Worm (Caenorhabditis elegans) whole organism, young adult: ENCODE data around the gene pars-1.

ENCODE experiments used
- B0019.2 ChIP-seq: fragments of 200-800 bp; sonication (Bioruptor generic); conservative IDR thresholded peaks from 2 replicates; pipeline ENCODE4 v1.3.6; 2022; ENCODE audit warnings: missing genetic modification reagents, missing genetic modification characterization, missing compliant biosample characterization
- B0261.1 ChIP-seq: sonication (generic microtip); optimal IDR thresholded peaks from 2 replicates; lab custom pipeline; 2016; ENCODE audit warnings: mild to moderate bottlenecking, missing genetic modification characterization, moderate library complexity, missing compliant biosample characterization
- C06A6.2 ChIP-seq: fragments of 200-800 bp; sonication (Bioruptor generic); conservative IDR thresholded peaks from 2 replicates; pipeline ENCODE4 v1.3.6; 2022; ENCODE audit warnings: missing genetic modification characterization, missing compliant biosample characterization
- F10E7.11 ChIP-seq: sonication (generic microtip); optimal IDR thresholded peaks from 2 replicates; lab custom pipeline; 2017; ENCODE audit warnings: mild to moderate bottlenecking, missing genetic modification characterization, moderate library complexity, missing compliant biosample characterization
- K12H6.12 ChIP-seq: fragments of 200-800 bp; sonication (Bioruptor generic); optimal IDR thresholded peaks from 2 replicates; lab custom pipeline; 2018; ENCODE audit warnings: mild to moderate bottlenecking, missing genetic modification characterization, missing compliant biosample characterization
- Y53G8AR.9 ChIP-seq: fragments of 200-800 bp; sonication (Bioruptor generic); conservative IDR thresholded peaks from 2 replicates; pipeline ENCODE4 v1.3.6; 2022; ENCODE audit warnings: missing genetic modification reagents, missing genetic modification characterization, missing compliant biosample characterization
- Y67H2A.10 ChIP-seq: fragments of 200-800 bp; sonication (Bioruptor generic); conservative IDR thresholded peaks from 2 replicates; pipeline ENCODE4 v1.3.6; 2022; ENCODE audit warnings: missing genetic modification reagents, missing genetic modification characterization, missing compliant biosample characterization
- Y79H2A.3 ChIP-seq: fragments of 200-800 bp; sonication (Bioruptor generic); conservative IDR thresholded peaks from 2 replicates; pipeline ENCODE4 v1.3.6; 2022; ENCODE audit warnings: missing genetic modification reagents, missing genetic modification characterization, missing compliant biosample characterization
- akir-1 ChIP-seq: fragments of 200-800 bp; sonication (Bioruptor generic); optimal IDR thresholded peaks from 2 replicates; lab custom pipeline; 2018; ENCODE audit warnings: mild to moderate bottlenecking, missing genetic modification characterization, moderate library complexity, missing compliant biosample characterization
- ama-1 ChIP-seq, 3 experiments: fragments of 150-350 bp in 1 of 3; sonication (generic microtip) in 2 of 3; optimal IDR thresholded peaks; 2 replicates each; lab custom pipeline; 2014 to 2018; ENCODE audit warnings: missing biosample characterization in 2 of 3, missing genetic modification characterization in 2 of 3, missing genetic modification reagents in 2 of 3
- aptf-2 ChIP-seq: fragments of 200-800 bp; sonication (Bioruptor generic); conservative IDR thresholded peaks from 2 replicates; pipeline ENCODE4 v1.3.6; 2022; ENCODE audit warnings: missing genetic modification reagents, missing genetic modification characterization, missing compliant biosample characterization
- atf-7 ChIP-seq: sonication (generic microtip); optimal IDR thresholded peaks from 2 replicates; lab custom pipeline; 2017; ENCODE audit warnings: mild to moderate bottlenecking, missing genetic modification characterization, missing compliant biosample characterization
- attf-3 ChIP-seq: fragments of 200-800 bp; sonication (Bioruptor generic); conservative IDR thresholded peaks from 2 replicates; pipeline ENCODE4 v1.3.6; 2022; ENCODE audit warnings: missing genetic modification reagents, missing genetic modification characterization, missing compliant biosample characterization
- attf-5 ChIP-seq: fragments of 200-800 bp; sonication (Bioruptor generic); optimal IDR thresholded peaks from 2 replicates; lab custom pipeline; 2018; ENCODE audit warnings: mild to moderate bottlenecking, missing genetic modification characterization, missing compliant biosample characterization
- bed-1 ChIP-seq: fragments of 200-800 bp; sonication (Bioruptor generic); IDR thresholded peaks from 2 replicates; pipeline ENCODE4 v1.3.6; 2022; ENCODE audit warnings: missing genetic modification reagents, missing genetic modification characterization, missing compliant biosample characterization
- bed-2 ChIP-seq: fragments of 200-800 bp; sonication (Bioruptor generic); IDR thresholded peaks from 2 replicates; pipeline ENCODE4 v1.3.6; 2022; ENCODE audit warnings: missing genetic modification reagents, missing genetic modification characterization, missing compliant biosample characterization
- ccch-3 ChIP-seq: fragments of 200-800 bp; sonication (Bioruptor generic); optimal IDR thresholded peaks from 2 replicates; lab custom pipeline; 2018; ENCODE audit warnings: mild to moderate bottlenecking, missing genetic modification characterization, missing compliant biosample characterization
- cebp-2 ChIP-seq: fragments of 200-800 bp; sonication (Bioruptor generic); IDR thresholded peaks from 2 replicates; pipeline ENCODE4 v1.3.6; 2022; ENCODE audit warnings: missing genetic modification characterization, missing compliant biosample characterization
- chd-7 ChIP-seq: sonication (generic microtip); optimal IDR thresholded peaks from 2 replicates; lab custom pipeline; 2016; ENCODE audit warnings: mild to moderate bottlenecking, missing genetic modification characterization, moderate library complexity, missing compliant biosample characterization
- dox-1 ChIP-seq: fragments of 200-800 bp; sonication (Bioruptor generic); IDR thresholded peaks from 2 replicates; pipeline ENCODE4 v1.3.6; 2022; ENCODE audit warnings: missing genetic modification reagents, missing genetic modification characterization, missing compliant biosample characterization
- dpff-1 ChIP-seq: sonication (generic microtip); optimal IDR thresholded peaks from 2 replicates; lab custom pipeline; 2017; ENCODE audit warnings: mild to moderate bottlenecking, missing genetic modification characterization, missing compliant biosample characterization
- dpl-1 ChIP-seq: fragments of 150-350 bp; optimal IDR thresholded peaks from 2 replicates; lab custom pipeline; 2014; ENCODE audit warnings: missing biosample characterization, missing genetic modification reagents, missing genetic modification characterization
- hlh-12 ChIP-seq: sonication (generic microtip); optimal IDR thresholded peaks from 2 replicates; lab custom pipeline; 2016; ENCODE audit warnings: missing genetic modification characterization, missing compliant biosample characterization
- hrde-1 ChIP-seq: sonication (generic microtip); optimal IDR thresholded peaks from 2 replicates; lab custom pipeline; 2016; ENCODE audit warnings: missing genetic modification characterization, mild to moderate bottlenecking, missing compliant biosample characterization, moderate library complexity, missing genotype, missing genetic modification reagents, borderline replicate concordance
- lag-1 ChIP-seq: fragments of 200-800 bp; sonication (Bioruptor generic); IDR thresholded peaks from 2 replicates; pipeline ENCODE4 v1.3.6; 2022; ENCODE audit warnings: missing genetic modification reagents, missing genetic modification characterization, missing compliant biosample characterization
- lsl-1 ChIP-seq: fragments of 200-800 bp; sonication (Bioruptor generic); optimal IDR thresholded peaks from 2 replicates; lab custom pipeline; 2018; ENCODE audit warnings: mild to moderate bottlenecking, missing genetic modification characterization, moderate library complexity, missing compliant biosample characterization
- madf-8 ChIP-seq: fragments of 200-800 bp; sonication (Bioruptor generic); conservative IDR thresholded peaks from 2 replicates; pipeline ENCODE4 v1.3.6; 2022; ENCODE audit warnings: missing genetic modification reagents, missing genetic modification characterization, missing compliant biosample characterization
- mxl-1 ChIP-seq: sonication (generic microtip); optimal IDR thresholded peaks from 2 replicates; lab custom pipeline; 2016; ENCODE audit warnings: missing genetic modification characterization, missing compliant biosample characterization
- nfya-1 ChIP-seq: sonication (generic microtip); optimal IDR thresholded peaks from 2 replicates; lab custom pipeline; 2017; ENCODE audit warnings: antibody characterized with exemption, missing compliant biosample characterization, missing genetic modification characterization, borderline replicate concordance; ENCODE audit not compliant: insufficient read depth
- nhr-27 ChIP-seq: fragments of 200-800 bp; sonication (Bioruptor generic); optimal IDR thresholded peaks from 2 replicates; lab custom pipeline; 2018; ENCODE audit warnings: mild to moderate bottlenecking, missing genetic modification characterization, moderate library complexity, missing compliant biosample characterization
- nhr-80 ChIP-seq: sonication (generic microtip); optimal IDR thresholded peaks from 2 replicates; lab custom pipeline; 2016; ENCODE audit warnings: missing genetic modification characterization, missing compliant biosample characterization
- pbrm-1 ChIP-seq: fragments of 200-800 bp; sonication (Bioruptor generic); IDR thresholded peaks from 2 replicates; pipeline ENCODE4 v1.3.6; 2022; ENCODE audit warnings: missing genetic modification reagents, missing genetic modification characterization, missing compliant biosample characterization
- pha-4 ChIP-seq: fragments of 150-350 bp; sonication (generic microtip); optimal IDR thresholded peaks from 2 replicates; lab custom pipeline; 2014; ENCODE audit warnings: missing biosample characterization, missing genetic modification reagents, missing genetic modification characterization
- repo-1 ChIP-seq: sonication (generic microtip); optimal IDR thresholded peaks from 2 replicates; lab custom pipeline; 2017; ENCODE audit warnings: mild to moderate bottlenecking, missing genetic modification characterization, missing compliant biosample characterization
- rpc-1 ChIP-seq, 2 experiments: fragments of 150-350 bp in 1 of 2; sonication (generic microtip) in 1 of 2; optimal IDR thresholded peaks; 2 replicates each; lab custom pipeline; 2014 to 2018; ENCODE audit warnings: missing biosample characterization in 1 of 2, missing genetic modification characterization in 1 of 2, missing genetic modification reagents in 1 of 2, missing genotype in 1 of 2
- sdz-38 ChIP-seq: sonication (generic microtip); optimal IDR thresholded peaks from 2 replicates; lab custom pipeline; 2016; ENCODE audit warnings: missing genotype, missing genetic modification characterization, missing compliant biosample characterization
- snpc-3.4 ChIP-seq: sonication (generic microtip); optimal IDR thresholded peaks from 2 replicates; lab custom pipeline; 2017; ENCODE audit warnings: missing genetic modification characterization, mild to moderate bottlenecking, missing compliant biosample characterization, antibody characterized with exemption, moderate library complexity, missing genotype, missing genetic modification reagents
- somi-1 ChIP-seq: fragments of 200-800 bp; sonication (Bioruptor generic); optimal IDR thresholded peaks from 2 replicates; lab custom pipeline; 2018; ENCODE audit warnings: mild to moderate bottlenecking, missing genetic modification characterization, missing compliant biosample characterization
- sptf-2 ChIP-seq: fragments of 200-800 bp; sonication (Bioruptor generic); optimal IDR thresholded peaks from 2 replicates; lab custom pipeline; 2018; ENCODE audit warnings: mild to moderate bottlenecking, missing genetic modification characterization, missing compliant biosample characterization
- tbp1 ChIP-seq: fragments of 200-800 bp; sonication (Bioruptor generic); optimal IDR thresholded peaks from 2 replicates; lab custom pipeline; 2018; ENCODE audit warnings: mild to moderate bottlenecking, missing genetic modification characterization, missing compliant biosample characterization
- unc-130 ChIP-seq: sonication (generic microtip); optimal IDR thresholded peaks from 2 replicates; lab custom pipeline; 2016; ENCODE audit warnings: missing genetic modification reagents, missing genetic modification characterization, missing compliant biosample characterization
- zfh-2 ChIP-seq: fragments of 200-800 bp; sonication (Bioruptor generic); conservative IDR thresholded peaks from 2 replicates; pipeline ENCODE4 v1.3.6; 2022; ENCODE audit warnings: missing genetic modification reagents, missing genetic modification characterization, missing compliant biosample characterization
- ztf-18 ChIP-seq: sonication (generic microtip); optimal IDR thresholded peaks from 2 replicates; lab custom pipeline; 2016; ENCODE audit warnings: missing genotype, mild to moderate bottlenecking, missing genetic modification characterization, missing compliant biosample characterization
- ztf-6 ChIP-seq: fragments of 200-800 bp; sonication (Bioruptor generic); IDR thresholded peaks from 2 replicates; pipeline ENCODE4 v1.3.6; 2022; ENCODE audit warnings: missing genetic modification reagents, missing genetic modification characterization, missing compliant biosample characterization

pars-1 gene

ce11 chrIII:7263028-7263427, 24.2 kb downstream of the pars-1 start:
- TF ChIP-seq B0019.2 (GFP tag; lab: Robert Waterston, UW) (no peak), pbrm-1 (GFP tag; lab: Robert Waterston, UW) (no peak), dpff-1 (tag; lab: Kevin White, UChicago) (no peak), B0261.1 (tag; lab: Kevin White, UChicago) (no peak), rpc-1 (optimal IDR thresholded peaks at IDR 0.05; lab: Kevin White, UChicago) (no peak), rpc-1 (tag; optimal IDR thresholded peaks at IDR 0.05; lab: Kevin White, UChicago) (no peak), mxl-1 (tag; lab: Kevin White, UChicago) (no peak), ccch-3 (GFP tag; lab: Kevin White, UChicago) (no peak), snpc-3.4 (tag; lab: Kevin White, UChicago) (no peak), attf-5 (GFP tag; lab: Kevin White, UChicago) (no peak), C06A6.2 (GFP tag; lab: Robert Waterston, UW) (no peak)

- no peak for TF ChIP-seq akir-1 (GFP tag; lab: Kevin White, UChicago)
- TF ChIP-seq repo-1 (tag; lab: Kevin White, UChicago), result no peak
- TF ChIP-seq ztf-18 (tag; lab: Kevin White, UChicago), result no peak
- TF ChIP-seq ztf-6 (GFP tag; lab: Robert Waterston, UW), result no peak
- no peak for TF ChIP-seq hlh-12 (tag; lab: Kevin White, UChicago)
- no peak for TF ChIP-seq lsl-1
- TF ChIP-seq lag-1, result no peak
- TF ChIP-seq nhr-80 (tag; lab: Kevin White, UChicago), result peak; percentile 22
- no peak for TF ChIP-seq tbp1 (GFP tag; lab: Kevin White, UChicago)
- no peak for TF ChIP-seq sdz-38 (tag; lab: Kevin White, UChicago)
- peak; percentile 36 for TF ChIP-seq somi-1 (GFP tag; lab: Kevin White, UChicago)
- TF ChIP-seq madf-8 (GFP tag; lab: Robert Waterston, UW), result no peak
- TF ChIP-seq K12H6.12, result no peak
- no peak for TF ChIP-seq dpl-1 (GFP tag; lab: Kevin White, UChicago)
- TF ChIP-seq hrde-1 (tag; lab: Kevin White, UChicago), result no peak
- TF ChIP-seq B0019.2 (GFP tag; lab: Robert Waterston, UW), result no peak
- TF ChIP-seq sptf-2 (GFP tag; lab: Kevin White, UChicago), result no peak
- TF ChIP-seq ama-1 (optimal IDR thresholded peaks at IDR 0.05; lab: Kevin White, UChicago), result peak; percentile 36
- no peak for TF ChIP-seq ama-1 (GFP tag; optimal IDR thresholded peaks at IDR 0.05; lab: Kevin White, UChicago)
- TF ChIP-seq Y53G8AR.9 (GFP tag; lab: Robert Waterston, UW), result no peak
- TF ChIP-seq Y79H2A.3 (GFP tag; lab: Robert Waterston, UW), result no peak
- TF ChIP-seq bed-1 (GFP tag; lab: Robert Waterston, UW), result no peak
- TF ChIP-seq chd-7 (tag; lab: Kevin White, UChicago), result no peak
- TF ChIP-seq F10E7.11 (tag; lab: Kevin White, UChicago), result no peak
- TF ChIP-seq cebp-2 (GFP tag; lab: Robert Waterston, UW), result no peak
- TF ChIP-seq, all 124 proteins: peak for 3
These were observed 32.3 kb downstream of the pars-1 start for ce11 chrIII:7271083-7271482.

DNA sequence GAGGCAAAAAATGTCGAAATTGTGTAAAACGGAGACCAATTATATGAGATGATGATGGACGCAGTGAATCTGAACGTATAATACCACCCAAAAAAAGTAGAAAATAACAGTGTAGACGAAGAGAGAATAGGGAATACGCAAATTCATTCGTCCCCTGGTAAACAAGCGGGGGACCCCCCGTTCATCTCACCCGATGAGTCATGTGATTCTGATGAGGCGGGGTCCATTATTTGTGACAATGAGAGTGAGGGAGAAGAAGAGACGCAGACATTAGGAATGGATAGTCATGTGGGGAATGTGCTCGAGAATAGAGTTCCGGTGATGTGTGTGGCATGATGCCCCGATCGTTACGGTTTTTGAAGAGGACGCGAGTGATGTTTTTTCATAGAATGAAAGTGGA, 33.3 kb downstream of the pars-1 start:
- TF ChIP-seq somi-1 (GFP tag; lab: Kevin White, UChicago) (no peak), repo-1 (tag; lab: Kevin White, UChicago) (no peak), nhr-80 (tag; lab: Kevin White, UChicago) (peak; percentile 27), pbrm-1 (GFP tag; lab: Robert Waterston, UW) (0 out of 2 replicates have a peak, but pooled peaks have one; percentile 52), atf-7 (peak; percentile 53), mxl-1 (tag; lab: Kevin White, UChicago) (no peak), dox-1 (GFP tag; lab: Robert Waterston, UW) (peak; percentile 43; the same call in 1 of the 2 replicates), Y67H2A.10 (GFP tag; lab: Robert Waterston, UW) (no peak), attf-5 (GFP tag; lab: Kevin White, UChicago) (peak; percentile 74), C06A6.2 (GFP tag; lab: Robert Waterston, UW) (no peak), pha-4 (tag; lab: Kevin White, UChicago) (no peak), B0261.1 (tag; lab: Kevin White, UChicago) (no peak), nhr-27 (tag; lab: Kevin White, UChicago) (no peak), attf-3 (GFP tag; lab: Robert Waterston, UW) (0 out of 2 replicates have a peak, but pooled peaks have one; percentile 16), aptf-2 (GFP tag; lab: Robert Waterston, UW) (no peak), akir-1 (GFP tag; lab: Kevin White, UChicago) (no peak), bed-2 (GFP tag; lab: Robert Waterston, UW) (no peak), unc-130 (GFP tag; lab: Kevin White, UChicago) (no peak), snpc-3.4 (tag; lab: Kevin White, UChicago) (no peak), zfh-2 (GFP tag; lab: Robert Waterston, UW) (no peak; the same call in 1 of the 2 replicates), nfya-1 (tag; lab: Kevin White, UChicago) (no peak)
